Worm (Caenorhabditis elegans) whole organism, young adult: ENCODE measurements around the gene pgm-3.

Experiments
- B0035.1 ChIP-seq: sonication (generic microtip); optimal IDR thresholded peaks from 2 replicates; lab custom pipeline; 2016; ENCODE audit warnings: missing genetic modification characterization, mild to moderate bottlenecking, missing compliant biosample characterization, missing genotype, missing genetic modification reagents
- F22D6.2 ChIP-seq: sonication (generic microtip); optimal IDR thresholded peaks from 2 replicates; lab custom pipeline; 2016; ENCODE audit warnings: mild to moderate bottlenecking, missing genetic modification characterization, missing compliant biosample characterization
- F33H1.4 ChIP-seq: fragments of 200-800 bp; sonication (Bioruptor generic); IDR thresholded peaks from 2 replicates; pipeline ENCODE4 v1.3.6; 2022; ENCODE audit warnings: missing genetic modification reagents, missing genetic modification characterization, missing compliant biosample characterization
- F57A8.1 ChIP-seq: fragments of 200-800 bp; sonication (Bioruptor generic); optimal IDR thresholded peaks from 2 replicates; lab custom pipeline; 2018; ENCODE audit warnings: mild to moderate bottlenecking, missing genetic modification characterization, moderate library complexity, missing compliant biosample characterization
- Y53F4B.3 ChIP-seq: fragments of 200-800 bp; sonication (Bioruptor generic); IDR thresholded peaks from 2 replicates; pipeline ENCODE4 v1.3.6; 2022; ENCODE audit warnings: missing genetic modification reagents, missing genetic modification characterization, missing compliant biosample characterization
- Y53G8AR.9 ChIP-seq: fragments of 200-800 bp; sonication (Bioruptor generic); conservative IDR thresholded peaks from 2 replicates; pipeline ENCODE4 v1.3.6; 2022; ENCODE audit warnings: missing genetic modification reagents, missing genetic modification characterization, missing compliant biosample characterization
- aptf-2 ChIP-seq: fragments of 200-800 bp; sonication (Bioruptor generic); conservative IDR thresholded peaks from 2 replicates; pipeline ENCODE4 v1.3.6; 2022; ENCODE audit warnings: missing genetic modification reagents, missing genetic modification characterization, missing compliant biosample characterization
- atf-7 ChIP-seq: sonication (generic microtip); optimal IDR thresholded peaks from 2 replicates; lab custom pipeline; 2017; ENCODE audit warnings: mild to moderate bottlenecking, missing genetic modification characterization, missing compliant biosample characterization
- attf-6 ChIP-seq: fragments of 200-800 bp; sonication (Bioruptor generic); IDR thresholded peaks from 2 replicates; pipeline ENCODE4 v1.3.6; 2022; ENCODE audit warnings: missing genetic modification reagents, missing genetic modification characterization, missing compliant biosample characterization
- ceh-79 ChIP-seq: sonication (generic microtip); optimal IDR thresholded peaks from 2 replicates; lab custom pipeline; 2017; ENCODE audit warnings: mild to moderate bottlenecking, missing genetic modification characterization, missing compliant biosample characterization
- chd-7 ChIP-seq: sonication (generic microtip); optimal IDR thresholded peaks from 2 replicates; lab custom pipeline; 2016; ENCODE audit warnings: mild to moderate bottlenecking, missing genetic modification characterization, moderate library complexity, missing compliant biosample characterization
- die-1 ChIP-seq: sonication (generic microtip); optimal IDR thresholded peaks from 2 replicates; lab custom pipeline; 2016; ENCODE audit warnings: missing genotype, mild to moderate bottlenecking, missing genetic modification characterization, missing compliant biosample characterization
- dpff-1 ChIP-seq: sonication (generic microtip); optimal IDR thresholded peaks from 2 replicates; lab custom pipeline; 2017; ENCODE audit warnings: mild to moderate bottlenecking, missing genetic modification characterization, missing compliant biosample characterization
- dpl-1 ChIP-seq: fragments of 150-350 bp; optimal IDR thresholded peaks from 2 replicates; lab custom pipeline; 2014; ENCODE audit warnings: missing biosample characterization, missing genetic modification reagents, missing genetic modification characterization
- egrh-3 ChIP-seq: fragments of 200-800 bp; sonication (Bioruptor generic); IDR thresholded peaks from 2 replicates; pipeline ENCODE4 v1.3.6; 2022; ENCODE audit warnings: missing genetic modification reagents, missing genetic modification characterization, missing compliant biosample characterization
- ekl-4 ChIP-seq: fragments of 200-800 bp; sonication (Bioruptor generic); IDR thresholded peaks from 2 replicates; pipeline ENCODE4 v1.3.6; 2022; ENCODE audit warnings: missing genetic modification reagents, missing genetic modification characterization, missing compliant biosample characterization
- fkh-3 ChIP-seq: sonication (generic microtip); optimal IDR thresholded peaks from 2 replicates; lab custom pipeline; 2016; ENCODE audit warnings: mild to moderate bottlenecking, missing genetic modification characterization, missing compliant biosample characterization
- him-1 ChIP-seq: sonication (generic microtip); optimal IDR thresholded peaks from 2 replicates; lab custom pipeline; 2016; ENCODE audit warnings: missing genotype, missing genetic modification reagents, missing genetic modification characterization, missing compliant biosample characterization
- hlh-12 ChIP-seq: sonication (generic microtip); optimal IDR thresholded peaks from 2 replicates; lab custom pipeline; 2016; ENCODE audit warnings: missing genetic modification characterization, missing compliant biosample characterization
- hlh-26 ChIP-seq: fragments of 200-800 bp; sonication (Bioruptor generic); conservative IDR thresholded peaks from 2 replicates; pipeline ENCODE4 v1.3.6; 2022; ENCODE audit warnings: missing genetic modification reagents, missing genetic modification characterization, missing compliant biosample characterization
- hmg-20 ChIP-seq: fragments of 200-800 bp; sonication (Bioruptor generic); IDR thresholded peaks from 2 replicates; pipeline ENCODE4 v1.3.6; 2022; ENCODE audit warnings: missing genetic modification reagents, missing genetic modification characterization, missing compliant biosample characterization
- hsf-1 ChIP-seq: fragments of 200-800 bp; sonication (Bioruptor generic); IDR thresholded peaks from 2 replicates; pipeline ENCODE4 v1.3.6; 2022; ENCODE audit warnings: missing genetic modification reagents, missing genetic modification characterization, missing compliant biosample characterization
- let-607 ChIP-seq, 2 experiments: fragments of 200-800 bp in 1 of 2; sonication (Bioruptor generic) in 1 of 2; sonication (generic microtip) in 1 of 2; optimal IDR thresholded peaks; 2 replicates each; lab custom pipeline; 2016 to 2018; ENCODE audit warnings: mild to moderate bottlenecking in 2 of 2, missing compliant biosample characterization in 2 of 2, missing genetic modification characterization in 2 of 2, moderate library complexity in 2 of 2, missing genotype in 1 of 2
- lsy-27 ChIP-seq: sonication (generic microtip); optimal IDR thresholded peaks from 2 replicates; lab custom pipeline; 2017; ENCODE audit warnings: missing genetic modification characterization, mild to moderate bottlenecking, missing compliant biosample characterization, antibody characterized with exemption, missing genotype, borderline replicate concordance; ENCODE audit not compliant: insufficient read depth
- madf-8 ChIP-seq: fragments of 200-800 bp; sonication (Bioruptor generic); conservative IDR thresholded peaks from 2 replicates; pipeline ENCODE4 v1.3.6; 2022; ENCODE audit warnings: missing genetic modification reagents, missing genetic modification characterization, missing compliant biosample characterization
- mcd-1 ChIP-seq: fragments of 200-800 bp; sonication (Bioruptor generic); IDR thresholded peaks from 2 replicates; pipeline ENCODE4 v1.3.6; 2022; ENCODE audit warnings: missing genetic modification reagents, missing genetic modification characterization, missing compliant biosample characterization
- mxl-1 ChIP-seq: sonication (generic microtip); optimal IDR thresholded peaks from 2 replicates; lab custom pipeline; 2016; ENCODE audit warnings: missing genetic modification characterization, missing compliant biosample characterization
- nhr-120 ChIP-seq: fragments of 200-800 bp; sonication (Bioruptor generic); IDR thresholded peaks from 2 replicates; pipeline ENCODE4 v1.3.6; 2022; ENCODE audit warnings: missing genetic modification characterization, missing compliant biosample characterization
- nhr-27 ChIP-seq: fragments of 200-800 bp; sonication (Bioruptor generic); optimal IDR thresholded peaks from 2 replicates; lab custom pipeline; 2018; ENCODE audit warnings: mild to moderate bottlenecking, missing genetic modification characterization, moderate library complexity, missing compliant biosample characterization
- pbrm-1 ChIP-seq: fragments of 200-800 bp; sonication (Bioruptor generic); IDR thresholded peaks from 2 replicates; pipeline ENCODE4 v1.3.6; 2022; ENCODE audit warnings: missing genetic modification reagents, missing genetic modification characterization, missing compliant biosample characterization
- repo-1 ChIP-seq: sonication (generic microtip); optimal IDR thresholded peaks from 2 replicates; lab custom pipeline; 2017; ENCODE audit warnings: mild to moderate bottlenecking, missing genetic modification characterization, missing compliant biosample characterization
- snpc-1.1 ChIP-seq: sonication (generic microtip); optimal IDR thresholded peaks from 2 replicates; lab custom pipeline; 2017; ENCODE audit warnings: missing genetic modification characterization, mild to moderate bottlenecking, missing compliant biosample characterization, antibody characterized with exemption, moderate library complexity, missing genotype, missing genetic modification reagents; ENCODE audit not compliant: insufficient read depth
- snpc-4 ChIP-seq, 5 experiments: fragments of 150-350 bp in 1 of 5; sonication (generic microtip) in 4 of 5; optimal IDR thresholded peaks; 2 replicates each; lab custom pipeline; 2014 to 2018; ENCODE audit warnings: missing genetic modification characterization in 5 of 5, missing biosample characterization in 3 of 5, antibody characterized with exemption in 2 of 5, mild to moderate bottlenecking in 2 of 5, missing compliant biosample characterization in 2 of 5, missing genotype in 2 of 5, moderate library complexity in 2 of 5, missing genetic modification reagents in 1 of 5
- tbx-9 ChIP-seq: sonication (generic microtip); optimal IDR thresholded peaks from 2 replicates; lab custom pipeline; 2016; ENCODE audit warnings: borderline replicate concordance, missing genetic modification characterization, inconsistent platforms, missing compliant biosample characterization
- tlf-1 ChIP-seq: fragments of 200-800 bp; sonication (Bioruptor generic); optimal IDR thresholded peaks from 2 replicates; lab custom pipeline; 2018; ENCODE audit warnings: mild to moderate bottlenecking, missing genetic modification characterization, missing compliant biosample characterization
- zfh-2 ChIP-seq: fragments of 200-800 bp; sonication (Bioruptor generic); conservative IDR thresholded peaks from 2 replicates; pipeline ENCODE4 v1.3.6; 2022; ENCODE audit warnings: missing genetic modification reagents, missing genetic modification characterization, missing compliant biosample characterization
- ztf-18 ChIP-seq: sonication (generic microtip); optimal IDR thresholded peaks from 2 replicates; lab custom pipeline; 2016; ENCODE audit warnings: missing genotype, mild to moderate bottlenecking, missing genetic modification characterization, missing compliant biosample characterization
- ztf-26 ChIP-seq: sonication (generic microtip); optimal IDR thresholded peaks from 2 replicates; lab custom pipeline; 2017; ENCODE audit warnings: missing genetic modification characterization, missing compliant biosample characterization
- ztf-28 ChIP-seq: fragments of 200-800 bp; sonication (Bioruptor generic); IDR thresholded peaks from 2 replicates; pipeline ENCODE4 v1.3.6; 2022; ENCODE audit warnings: missing genetic modification reagents, missing genetic modification characterization, missing compliant biosample characterization
- ztf-3 ChIP-seq: fragments of 200-800 bp; sonication (Bioruptor generic); optimal IDR thresholded peaks from 2 replicates; lab custom pipeline; 2018; ENCODE audit warnings: mild to moderate bottlenecking, missing genetic modification characterization, missing compliant biosample characterization
- ztf-6 ChIP-seq: fragments of 200-800 bp; sonication (Bioruptor generic); IDR thresholded peaks from 2 replicates; pipeline ENCODE4 v1.3.6; 2022; ENCODE audit warnings: missing genetic modification reagents, missing genetic modification characterization, missing compliant biosample characterization

pgm-3 gene

DNA sequence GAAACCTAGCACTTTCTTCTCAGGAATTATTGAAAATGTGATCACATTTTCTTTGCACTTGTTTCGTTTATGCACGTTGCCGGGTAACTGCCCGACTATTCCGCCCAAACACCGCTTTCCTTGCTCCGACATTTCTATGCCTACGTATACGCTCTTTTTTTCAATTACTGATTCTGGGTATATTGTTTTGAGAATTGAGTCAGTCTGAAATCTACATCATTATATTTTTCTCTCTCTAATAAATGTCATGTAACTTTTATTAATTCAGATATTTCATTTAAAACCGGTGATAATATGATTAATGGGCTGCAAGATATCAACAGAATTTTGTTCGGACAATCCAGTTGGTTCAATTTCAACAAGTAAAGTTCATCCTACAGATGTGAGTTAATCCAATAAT lies 28.1 kb upstream of the pgm-3 start, which contains the start of gene ttll-11:
TSS of gene ttll-11 (plus strand) at position 301 of the 400 bp plus-strand sequence.
- no peak for TF ChIP-seq zfh-2 (GFP tag; lab: Robert Waterston, UW)
- no peak for TF ChIP-seq ekl-4 (GFP tag; lab: Robert Waterston, UW)
- TF ChIP-seq hsf-1: no peak
- TF ChIP-seq chd-7 (tag; lab: Kevin White, UChicago): no peak
- no peak for TF ChIP-seq let-607 (tag; optimal IDR thresholded peaks at IDR 0.05; lab: Kevin White, UChicago)
- TF ChIP-seq ztf-3 (GFP tag; lab: Kevin White, UChicago): no peak
- no peak for TF ChIP-seq hlh-12 (tag; lab: Kevin White, UChicago)
- TF ChIP-seq F22D6.2 (tag; lab: Kevin White, UChicago): no peak
- TF ChIP-seq madf-8: no peak
- no peak for TF ChIP-seq attf-6 (GFP tag; lab: Robert Waterston, UW)
- TF ChIP-seq ztf-28 (GFP tag; lab: Robert Waterston, UW): no peak
- TF ChIP-seq, all 124 proteins: peak for 0

DNA sequence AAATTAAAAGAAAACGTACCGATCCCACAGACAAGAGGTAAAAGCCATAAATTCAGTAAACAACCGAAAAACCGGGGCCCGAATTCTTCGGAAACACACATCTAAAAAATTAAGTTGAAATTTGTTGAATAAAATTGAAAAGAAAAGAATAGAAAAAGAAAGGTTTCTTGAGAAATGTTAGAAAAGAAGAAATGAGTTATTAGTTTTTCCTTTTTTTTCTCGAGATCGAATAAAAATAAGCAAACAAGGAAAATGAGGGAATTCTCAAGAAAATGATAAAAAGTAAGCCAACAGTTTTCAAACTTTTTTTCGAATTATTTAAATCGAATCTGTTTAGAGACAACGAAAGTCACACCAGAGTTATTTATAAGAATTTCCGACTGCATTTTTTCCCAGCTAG lies 20.0 kb upstream of the pgm-3 start, which contains the start of gene H23L24.4:
TSS of gene H23L24.4 (minus strand) at position 101 of the 400 bp plus-strand sequence.
- TF ChIP-seq tbx-9 (no peak), lsy-27 (tag; lab: Kevin White, UChicago) (no peak), pbrm-1 (GFP tag; lab: Robert Waterston, UW) (no peak), mcd-1 (GFP tag; lab: Robert Waterston, UW) (no peak), ceh-79 (no peak), ztf-26 (no peak), B0035.1 (tag; lab: Kevin White, UChicago) (no peak), hlh-26 (GFP tag; lab: Robert Waterston, UW) (no peak), ztf-18 (no peak), mxl-1 (tag; lab: Kevin White, UChicago) (no peak), snpc-4 (GFP tag; optimal IDR thresholded peaks at IDR 0.05; lab: Kevin White, UChicago) (no peak), snpc-4 (tag; optimal IDR thresholded peaks at IDR 0.05; lab: Kevin White, UChicago) (no peak), nhr-120 (no peak), ztf-6 (no peak), zfh-2 (GFP tag; lab: Robert Waterston, UW) (no peak), aptf-2 (GFP tag; lab: Robert Waterston, UW) (no peak), repo-1 (tag; lab: Kevin White, UChicago) (no peak)

DNA sequence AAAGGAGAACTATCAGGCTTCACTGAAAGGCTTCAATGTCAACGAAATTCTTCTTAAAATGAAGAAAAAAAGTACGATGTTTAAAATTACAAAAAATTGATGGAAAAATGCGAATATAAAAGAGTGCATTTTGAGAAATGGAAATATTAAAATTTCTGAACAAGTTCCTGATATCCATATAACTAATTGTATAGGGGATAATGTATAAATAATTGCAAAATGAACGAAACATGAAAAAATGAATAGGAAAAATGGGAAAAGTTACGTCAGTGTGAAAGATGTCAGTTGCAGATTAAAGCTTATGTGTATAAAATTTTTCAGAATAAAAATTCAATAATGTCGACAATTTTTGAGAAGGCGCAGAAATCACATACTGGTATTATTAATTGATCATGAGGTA lies 17.5 kb upstream of the pgm-3 start:
- no peak for TF ChIP-seq snpc-1.1 (tag; lab: Kevin White, UChicago)
- TF ChIP-seq tlf-1 (GFP tag; lab: Kevin White, UChicago): no peak
- TF ChIP-seq ztf-6: no peak
- TF ChIP-seq hmg-20 (GFP tag; lab: Robert Waterston, UW): no peak
- no peak for TF ChIP-seq atf-7
- no peak for TF ChIP-seq him-1 (tag; lab: Kevin White, UChicago)
- TF ChIP-seq F33H1.4 (GFP tag; lab: Robert Waterston, UW): no peak
- no peak for TF ChIP-seq nhr-27 (tag; lab: Kevin White, UChicago)
- TF ChIP-seq fkh-3: no peak
- TF ChIP-seq Y53F4B.3 (GFP tag; lab: Robert Waterston, UW): no peak
- no peak for TF ChIP-seq ztf-18
- no peak for TF ChIP-seq egrh-3
- TF ChIP-seq F57A8.1 (GFP tag; lab: Kevin White, UChicago): no peak
- no peak for TF ChIP-seq Y53G8AR.9
- no peak for TF ChIP-seq dpl-1 (GFP tag; lab: Kevin White, UChicago)
- TF ChIP-seq hlh-26 (GFP tag; lab: Robert Waterston, UW): no peak
- no peak for TF ChIP-seq dpff-1 (tag; lab: Kevin White, UChicago)
- no peak for TF ChIP-seq hsf-1
- no peak for TF ChIP-seq die-1 (tag; lab: Kevin White, UChicago)
